Fruit fly (Drosophila melanogaster) whole organism, embryonic: Measurements from ENCODE around the gene CG17646.

Source experiments
- Adf1 ChIP-seq: fragments of 200-800 bp; sonication (Bioruptor generic); IDR thresholded peaks from 2 replicates; pipeline ENCODE4 v1.3.6; 2022; ENCODE audit warnings: missing biosample characterization, missing genetic modification characterization
- Awh ChIP-seq: fragments of 200-800 bp; sonication (Bioruptor generic); IDR thresholded peaks from 2 replicates; pipeline ENCODE4, ENCODE4 v1.3.6; 2022; ENCODE audit warnings: missing biosample characterization, missing genetic modification characterization
- B-H2 ChIP-seq: fragments of 200-800 bp; sonication (Bioruptor generic); optimal IDR thresholded peaks from 2 replicates; lab custom pipeline; 2018; ENCODE audit warnings: missing biosample characterization, mild to moderate bottlenecking, missing genetic modification characterization
- C15 ChIP-seq: fragments of 200-800 bp; sonication (Bioruptor generic); IDR thresholded peaks from 3 replicates; pipeline ENCODE4 v1.3.6; 2022; ENCODE audit warnings: missing biosample characterization, missing genetic modification characterization
- CG10979 ChIP-seq: fragments of 200-800 bp; sonication (Bioruptor generic); optimal IDR thresholded peaks from 2 replicates; lab custom pipeline; 2018; ENCODE audit warnings: missing biosample characterization, mild to moderate bottlenecking, missing genetic modification characterization, moderate library complexity
- CG11093 ChIP-seq: fragments of 200-800 bp; sonication (Bioruptor generic); IDR thresholded peaks from 3 replicates; pipeline ENCODE4 v1.3.6; 2022; ENCODE audit warnings: missing biosample characterization, missing genetic modification characterization
- CG11504 ChIP-seq: fragments of 200-800 bp; sonication (Bioruptor generic); optimal IDR thresholded peaks from 3 replicates; lab custom pipeline; 2019; ENCODE audit warnings: missing biosample characterization, mild to moderate bottlenecking, missing genetic modification characterization, moderate library complexity
- CG12219 ChIP-seq: fragments of 200-800 bp; sonication (Bioruptor generic); optimal IDR thresholded peaks from 3 replicates; lab custom pipeline; 2018; ENCODE audit warnings: missing biosample characterization, mild to moderate bottlenecking, missing genetic modification characterization
- CG12769 ChIP-seq: fragments of 200-800 bp; sonication (Bioruptor generic); optimal IDR thresholded peaks from 2 replicates; lab custom pipeline; 2019; ENCODE audit warnings: missing biosample characterization, mild to moderate bottlenecking, missing genetic modification characterization, moderate library complexity
- CG13287 ChIP-seq: fragments of 200-800 bp; sonication (Bioruptor generic); IDR thresholded peaks from 2 replicates; pipeline ENCODE4 v1.3.6; 2022; ENCODE audit warnings: missing biosample characterization, missing genetic modification characterization; ENCODE audit not compliant: partially characterized antibody
- CG13894 ChIP-seq: fragments of 200-800 bp; sonication (Bioruptor generic); optimal IDR thresholded peaks from 3 replicates; lab custom pipeline; 2018; ENCODE audit warnings: missing biosample characterization, mild to moderate bottlenecking, missing genetic modification characterization, moderate library complexity
- CG15601 ChIP-seq: fragments of 200-800 bp; sonication (Bioruptor generic); optimal IDR thresholded peaks from 3 replicates; lab custom pipeline; 2019; ENCODE audit warnings: missing biosample characterization, mild to moderate bottlenecking, missing genetic modification characterization, moderate library complexity
- CG17359 ChIP-seq: fragments of 200-800 bp; sonication (Bioruptor generic); optimal IDR thresholded peaks from 3 replicates; lab custom pipeline; 2018; ENCODE audit warnings: missing biosample characterization, mild to moderate bottlenecking, missing genetic modification characterization, moderate library complexity
- CG17385 ChIP-seq: fragments of 200-800 bp; sonication (Bioruptor generic); optimal IDR thresholded peaks from 3 replicates; lab custom pipeline; 2018; ENCODE audit warnings: missing biosample characterization, mild to moderate bottlenecking, missing genetic modification characterization
- CG2116 ChIP-seq: fragments of 200-800 bp; sonication (Bioruptor generic); optimal IDR thresholded peaks from 3 replicates; lab custom pipeline; 2018; ENCODE audit warnings: missing biosample characterization, mild to moderate bottlenecking, missing genetic modification characterization
- CG33213 ChIP-seq: fragments of 200-800 bp; sonication (Bioruptor generic); optimal IDR thresholded peaks from 3 replicates; lab custom pipeline; 2016; ENCODE audit warnings: missing biosample characterization, missing genetic modification characterization
- CG4617 ChIP-seq: fragments of 200-800 bp; sonication (Bioruptor generic); optimal IDR thresholded peaks from 3 replicates; lab custom pipeline; 2016; ENCODE audit warnings: missing biosample characterization, missing genetic modification characterization, borderline replicate concordance
- CG4854 ChIP-seq: fragments of 200-800 bp; sonication (Bioruptor generic); optimal IDR thresholded peaks from 2 replicates; lab custom pipeline; 2016; ENCODE audit warnings: missing biosample characterization, missing genetic modification characterization, inconsistent platforms
- CG7987 ChIP-seq: fragments of 200-800 bp; sonication (Bioruptor generic); optimal IDR thresholded peaks from 2 replicates; lab custom pipeline; 2018; ENCODE audit warnings: missing biosample characterization, mild to moderate bottlenecking, missing genetic modification characterization, moderate library complexity
- CoRest ChIP-seq: fragments of 200-800 bp; sonication (Bioruptor generic); optimal IDR thresholded peaks from 3 replicates; lab custom pipeline; 2018; ENCODE audit warnings: missing biosample characterization, mild to moderate bottlenecking, missing genetic modification characterization, moderate library complexity
- Dbx ChIP-seq: fragments of 200-800 bp; sonication (Bioruptor generic); IDR thresholded peaks from 3 replicates; pipeline ENCODE4 v1.3.6; 2022; ENCODE audit warnings: missing biosample characterization, missing genetic modification characterization
- Dek ChIP-seq: fragments of 200-800 bp; sonication (Bioruptor generic); optimal IDR thresholded peaks from 3 replicates; lab custom pipeline; 2019; ENCODE audit warnings: missing biosample characterization, mild to moderate bottlenecking, missing genetic modification characterization, moderate library complexity
- Ets97D ChIP-seq: fragments of 200-800 bp; sonication (Bioruptor generic); optimal IDR thresholded peaks from 3 replicates; lab custom pipeline; 2016; ENCODE audit warnings: missing biosample characterization, missing genetic modification characterization
- Fer1 ChIP-seq: fragments of 200-800 bp; sonication (Bioruptor generic); optimal IDR thresholded peaks from 2 replicates; lab custom pipeline; 2017; ENCODE audit warnings: missing biosample characterization, mild to moderate bottlenecking, missing genetic modification characterization
- H2.0 ChIP-seq: fragments of 200-800 bp; sonication (Bioruptor generic); IDR thresholded peaks from 2 replicates; pipeline ENCODE4 v1.3.6; 2022; ENCODE audit warnings: missing biosample characterization, missing genetic modification characterization
- HLH3B ChIP-seq: fragments of 200-800 bp; sonication (Bioruptor generic); IDR thresholded peaks from 2 replicates; pipeline ENCODE4 v1.3.6; 2022; ENCODE audit warnings: missing biosample characterization, missing genetic modification characterization
- Neu2 ChIP-seq: fragments of 200-800 bp; sonication (Bioruptor generic); optimal IDR thresholded peaks from 3 replicates; lab custom pipeline; 2016; ENCODE audit warnings: missing biosample characterization, missing genetic modification characterization, borderline replicate concordance
- Nf-YA ChIP-seq: fragments of 200-800 bp; sonication (Bioruptor generic); IDR thresholded peaks from 2 replicates; pipeline ENCODE4 v1.3.6; 2022; ENCODE audit warnings: missing biosample characterization, missing genetic modification characterization
- Nf-YC ChIP-seq: fragments of 200-800 bp; optimal IDR thresholded peaks from 3 replicates; lab custom pipeline; 2019; ENCODE audit warnings: missing biosample characterization, mild to moderate bottlenecking, missing genetic modification characterization, moderate library complexity
- Ravus ChIP-seq: fragments of 200-800 bp; sonication (Bioruptor generic); IDR thresholded peaks from 2 replicates; pipeline ENCODE4 v1.3.6; 2022; ENCODE audit warnings: missing biosample characterization, missing genetic modification characterization
- Rfx ChIP-seq: fragments of 200-800 bp; sonication (Bioruptor generic); IDR thresholded peaks from 2 replicates; pipeline ENCODE4 v1.3.6; 2022; ENCODE audit warnings: missing biosample characterization, missing genetic modification characterization
- Trl ChIP-seq, 3 experiments: fragments of >200 bp in 2 of 3; fragments of 200-800 bp in 1 of 3; sonication (Bioruptor generic) in 1 of 3; optimal IDR thresholded peaks; 2 replicates in 1 of 3; 3 replicates in 2 of 3; lab custom pipeline; 2016 to 2017; ENCODE audit warnings: missing biosample characterization in 1 of 3, missing genetic modification characterization in 1 of 3
- btn ChIP-seq: fragments of 200-800 bp; sonication (Bioruptor generic); optimal IDR thresholded peaks from 2 replicates; lab custom pipeline; 2016; ENCODE audit warnings: missing biosample characterization, missing genetic modification characterization
- cas ChIP-seq: fragments of 200-800 bp; sonication (Bioruptor generic); IDR thresholded peaks from 2 replicates; pipeline ENCODE4 v1.3.6; 2022; ENCODE audit warnings: missing biosample characterization, missing genetic modification characterization
- chm ChIP-seq: fragments of 200-800 bp; sonication (Bioruptor generic); IDR thresholded peaks from 2 replicates; pipeline ENCODE4 v1.3.6; 2022; ENCODE audit warnings: missing biosample characterization, missing genetic modification characterization
- corto ChIP-seq: fragments of 200-800 bp; sonication (Bioruptor generic); optimal IDR thresholded peaks from 2 replicates; lab custom pipeline; 2016; ENCODE audit warnings: missing biosample characterization, mild to moderate bottlenecking, missing genetic modification characterization, moderate library complexity
- cwo ChIP-seq: fragments of 200-800 bp; sonication (Bioruptor generic); optimal IDR thresholded peaks from 3 replicates; lab custom pipeline; 2017; ENCODE audit warnings: missing biosample characterization, missing genetic modification characterization, mild to moderate bottlenecking, moderate library complexity, missing genetic modification reagents
- exex ChIP-seq: fragments of 200-800 bp; sonication (Bioruptor generic); optimal IDR thresholded peaks from 4 replicates; lab custom pipeline; 2018; ENCODE audit warnings: missing biosample characterization, mild to moderate bottlenecking, missing genetic modification characterization, moderate library complexity
- her ChIP-seq: fragments of 200-800 bp; sonication (Bioruptor generic); optimal IDR thresholded peaks from 2 replicates; lab custom pipeline; 2016; ENCODE audit warnings: missing biosample characterization, missing genetic modification characterization
- hkb ChIP-seq, 2 experiments: fragments of 200-800 bp in 1 of 2; fragments of >200 bp in 1 of 2; sonication (Bioruptor generic) in 1 of 2; IDR thresholded peaks in 1 of 2; optimal IDR thresholded peaks in 1 of 2; 2 replicates each; pipeline versions ENCODE4 v1.3.6 to Lab custom; 2017 to 2022; ENCODE audit warnings: missing biosample characterization in 1 of 2, missing genetic modification characterization in 1 of 2
- lilli ChIP-seq: fragments of 200-800 bp; sonication (Bioruptor generic); optimal IDR thresholded peaks from 3 replicates; lab custom pipeline; 2016; ENCODE audit warnings: missing biosample characterization, missing genetic modification characterization
- odd ChIP-seq: fragments of 200-800 bp; sonication (Bioruptor generic); optimal IDR thresholded peaks from 2 replicates; lab custom pipeline; 2017; ENCODE audit warnings: missing biosample characterization, mild to moderate bottlenecking, missing genetic modification characterization
- stc ChIP-seq: fragments of 200-800 bp; sonication (Bioruptor generic); IDR thresholded peaks from 2 replicates; pipeline ENCODE4 v1.3.6; 2022; ENCODE audit warnings: missing biosample characterization, missing genetic modification characterization
- tin ChIP-seq: fragments of 200-800 bp; sonication (Bioruptor generic); optimal IDR thresholded peaks from 3 replicates; lab custom pipeline; 2016; ENCODE audit warnings: missing biosample characterization, missing genetic modification characterization
- unpg ChIP-seq: fragments of 200-800 bp; sonication (Bioruptor generic); optimal IDR thresholded peaks from 3 replicates; lab custom pipeline; 2018; ENCODE audit warnings: missing biosample characterization, mild to moderate bottlenecking, missing genetic modification characterization, moderate library complexity

CG17646 gene

dm6 chr2L:1723135-1723936 lies 9.0 kb upstream of the CG17646 start (continued):
- TF ChIP-seq btn (GFP tag; lab: Kevin White, UChicago) = peak; percentile 15
- no peak for TF ChIP-seq CG33213 (GFP tag; lab: Kevin White, UChicago)
- no peak for TF ChIP-seq CG12219 (GFP tag; lab: Kevin White, UChicago)
- no peak for TF ChIP-seq B-H2
- no peak for TF ChIP-seq CG4854
- TF ChIP-seq unpg (GFP tag; lab: Kevin White, UChicago) = peak; percentile 15
- peak; percentile 49 for TF ChIP-seq cwo

- TF ChIP-seq CG12769 (peak; percentile 22), Dbx (GFP tag; lab: Robert Waterston, UW) (0 out of 3 replicates have a peak, but pooled peaks have one; percentile 27), Nf-YA (GFP tag; lab: Robert Waterston, UW) (no peak), exex (tag; lab: Kevin White, UChicago) (peak; percentile 25), Ets97D (GFP tag; lab: Kevin White, UChicago) (peak; percentile 84), cas (GFP tag; lab: Robert Waterston, UW) (no peak), Ravus (no peak), Trl (optimal IDR thresholded peaks at IDR 0.05; lab: Kevin White, UChicago) (no peak), Trl (GFP tag; optimal IDR thresholded peaks at IDR 0.05; lab: Kevin White, UChicago) (peak; percentile 22), CG4617 (GFP tag; lab: Kevin White, UChicago) (peak; percentile 77), HLH3B (GFP tag; lab: Robert Waterston, UW) (no peak), CG11504 (tag; lab: Kevin White, UChicago) (peak; percentile 41), CoRest (tag; lab: Kevin White, UChicago) (peak; percentile 59), C15 (GFP tag; lab: Robert Waterston, UW) (no peak), Rfx (GFP tag; lab: Robert Waterston, UW) (peak; percentile 50; the same call in 1 of the 2 replicates), Adf1 (GFP tag; lab: Robert Waterston, UW) (0 out of 2 replicates have a peak, but pooled peaks have one; percentile 8), tin (GFP tag; lab: Kevin White, UChicago) (no peak), her (peak; percentile 99), Neu2 (GFP tag; lab: Kevin White, UChicago) (no peak), Fer1 (peak; percentile 31), CG2116 (peak; percentile 26), CG17359 (tag; lab: Kevin White, UChicago) (no peak), lilli (GFP tag; lab: Kevin White, UChicago) (peak; percentile 12), CG15601 (tag; lab: Kevin White, UChicago) (peak; percentile 98), stc (GFP tag; lab: Robert Waterston, UW) (0 out of 2 replicates have a peak, but pooled peaks have one; percentile 23), CG10979 (no peak), corto (no peak), CG13894 (tag; lab: Kevin White, UChicago) (peak; percentile 81), Nf-YC (tag; lab: Kevin White, UChicago) (peak; percentile 33), Awh (0 out of 2 replicates have a peak, but pooled peaks have one; percentile 23), Dek (tag; lab: Kevin White, UChicago) (peak; percentile 12), odd (GFP tag; lab: Kevin White, UChicago) (no peak), H2.0 (GFP tag; lab: Robert Waterston, UW) (no peak), chm (GFP tag; lab: Robert Waterston, UW) (peak; percentile 68), CG13287 (GFP tag; lab: Robert Waterston, UW) (peak; percentile 40; the same call in 1 of the 2 replicates), hkb (optimal IDR thresholded peaks at IDR 0.05; lab: Kevin White, UChicago) (peak; percentile 39), hkb (GFP tag; IDR thresholded peaks at IDR 0.05; lab: Robert Waterston, UW) (no peak), CG11093 (GFP tag; lab: Robert Waterston, UW) (no peak), CG7987 (GFP tag; lab: Kevin White, UChicago) (peak; percentile 44), CG17385 (GFP tag; lab: Kevin White, UChicago) (no peak)
Observed at dm6 chr2L:1723937-1724591, 8.3 kb upstream of the CG17646 start, which contains the start of gene Rim2. Rim2 (minus strand) TSS chr2L:1724388.
